Fruit fly (Drosophila melanogaster) whole organism, prepupa: ENCODE data around the gene CG17260.

Source experiments
- Blimp-1 ChIP-seq: fragments of 200-800 bp; sonication (Bioruptor generic); optimal IDR thresholded peaks from 3 replicates; lab custom pipeline; 2017; ENCODE audit warnings: missing biosample characterization, missing genetic modification characterization, mild to moderate bottlenecking, moderate library complexity, missing genetic modification reagents
- CG10631 ChIP-seq: fragments of 200-800 bp; sonication (Bioruptor generic); optimal IDR thresholded peaks from 2 replicates; lab custom pipeline; 2016; ENCODE audit warnings: missing biosample characterization, missing genetic modification characterization
- CG10669 ChIP-seq: fragments of 200-800 bp; sonication (Bioruptor generic); optimal IDR thresholded peaks from 3 replicates; lab custom pipeline; 2018; ENCODE audit warnings: missing biosample characterization, mild to moderate bottlenecking, missing genetic modification characterization, moderate library complexity
- CG11294 ChIP-seq: fragments of 200-800 bp; sonication (Bioruptor generic); IDR thresholded peaks from 2 replicates; pipeline ENCODE4 v1.3.6; 2022; ENCODE audit warnings: missing biosample characterization, missing genetic modification characterization
- CG15336 ChIP-seq: fragments of 200-800 bp; sonication (Bioruptor generic); IDR thresholded peaks from 2 replicates; pipeline ENCODE4 v1.3.6; 2022; ENCODE audit warnings: missing biosample characterization, missing genetic modification characterization
- CG31627 ChIP-seq: fragments of 200-800 bp; sonication (Bioruptor generic); optimal IDR thresholded peaks from 3 replicates; lab custom pipeline; 2016; ENCODE audit warnings: missing biosample characterization, missing genetic modification characterization
- CG32006 ChIP-seq: fragments of 200-800 bp; sonication (Bioruptor generic); optimal IDR thresholded peaks from 3 replicates; lab custom pipeline; 2017; ENCODE audit warnings: missing biosample characterization, mild to moderate bottlenecking, missing genetic modification characterization
- CG6163 ChIP-seq: fragments of 200-800 bp; sonication (Bioruptor generic); IDR thresholded peaks from 3 replicates; pipeline ENCODE4 v1.3.6; 2022; ENCODE audit warnings: missing biosample characterization, missing genetic modification characterization
- CG6276 ChIP-seq: fragments of 200-800 bp; sonication (Bioruptor generic); optimal IDR thresholded peaks from 2 replicates; lab custom pipeline; 2017; ENCODE audit warnings: missing biosample characterization, mild to moderate bottlenecking, missing genetic modification characterization
- CG6792 ChIP-seq: fragments of 200-800 bp; sonication (Bioruptor generic); optimal IDR thresholded peaks from 3 replicates; lab custom pipeline; 2016; ENCODE audit warnings: missing biosample characterization, missing genetic modification characterization
- CG6808 ChIP-seq: fragments of 200-800 bp; sonication (Bioruptor generic); optimal IDR thresholded peaks from 3 replicates; lab custom pipeline; 2017; ENCODE audit warnings: missing biosample characterization, missing genetic modification characterization, mild to moderate bottlenecking, moderate library complexity, missing genetic modification reagents
- CG7368 ChIP-seq: fragments of 200-800 bp; sonication (Bioruptor generic); optimal IDR thresholded peaks from 3 replicates; lab custom pipeline; 2016; ENCODE audit warnings: missing biosample characterization, missing genetic modification characterization
- CG8119 ChIP-seq: fragments of 200-800 bp; sonication (Bioruptor generic); IDR thresholded peaks from 3 replicates; pipeline ENCODE4 v1.3.6; 2022; ENCODE audit warnings: missing biosample characterization, missing genetic modification characterization
- CG8319 ChIP-seq: fragments of 200-800 bp; sonication (Bioruptor generic); optimal IDR thresholded peaks from 3 replicates; lab custom pipeline; 2016; ENCODE audit warnings: missing biosample characterization, missing genetic modification characterization
- CG9139 ChIP-seq: fragments of 200-800 bp; sonication (Bioruptor generic); optimal IDR thresholded peaks from 3 replicates; lab custom pipeline; 2017; ENCODE audit warnings: missing biosample characterization, mild to moderate bottlenecking, missing genetic modification characterization
- Eip78C ChIP-seq: fragments of 200-800 bp; sonication (Bioruptor generic); peaks from one replicate; lab custom pipeline; 2016; ENCODE audit warnings: missing biosample characterization, missing genetic modification characterization
- Eip93F ChIP-seq: fragments of 200-800 bp; sonication (Bioruptor generic); optimal IDR thresholded peaks from 2 replicates; lab custom pipeline; 2016; ENCODE audit warnings: missing biosample characterization, mild to moderate bottlenecking, missing genetic modification characterization
- Ets96B ChIP-seq: fragments of 200-800 bp; optimal IDR thresholded peaks from 2 replicates; lab custom pipeline; 2019; ENCODE audit warnings: missing biosample characterization, mild to moderate bottlenecking, missing genetic modification characterization, moderate library complexity
- Hr38 ChIP-seq: sonication (Bioruptor generic); optimal IDR thresholded peaks from 2 replicates; lab custom pipeline; 2016; ENCODE audit warnings: missing biosample characterization, missing genetic modification characterization
- Hr39 ChIP-seq: fragments of 200-800 bp; sonication (Bioruptor generic); optimal IDR thresholded peaks from 2 replicates; lab custom pipeline; 2016; ENCODE audit warnings: missing biosample characterization, missing genetic modification characterization
- Met ChIP-seq: fragments of 200-800 bp; sonication (Bioruptor generic); optimal IDR thresholded peaks from 3 replicates; lab custom pipeline; 2016; ENCODE audit warnings: missing biosample characterization, missing genetic modification characterization
- OdsH ChIP-seq: fragments of 200-800 bp; sonication (Bioruptor generic); optimal IDR thresholded peaks from 3 replicates; lab custom pipeline; 2016; ENCODE audit warnings: missing biosample characterization, missing genetic modification characterization
- Smox ChIP-seq: fragments of 200-800 bp; sonication (Bioruptor generic); optimal IDR thresholded peaks from 3 replicates; lab custom pipeline; 2016; ENCODE audit warnings: missing biosample characterization, missing genetic modification characterization
- Sox102F ChIP-seq: fragments of 200-800 bp; sonication (Bioruptor generic); optimal IDR thresholded peaks from 2 replicates; lab custom pipeline; 2016; ENCODE audit warnings: missing biosample characterization, mild to moderate bottlenecking, missing genetic modification characterization
- Sox14 ChIP-seq: fragments of 200-800 bp; sonication (Bioruptor generic); optimal IDR thresholded peaks from 3 replicates; lab custom pipeline; 2016; ENCODE audit warnings: missing biosample characterization, missing genetic modification characterization
- acj6 ChIP-seq: fragments of 200-800 bp; sonication (Bioruptor generic); optimal IDR thresholded peaks from 3 replicates; lab custom pipeline; 2016; ENCODE audit warnings: missing biosample characterization, missing genetic modification characterization
- cyc ChIP-seq: fragments of 200-800 bp; sonication (Bioruptor generic); optimal IDR thresholded peaks from 3 replicates; lab custom pipeline; 2016; ENCODE audit warnings: missing biosample characterization, missing genetic modification characterization
- dac ChIP-seq: fragments of 200-800 bp; sonication (Bioruptor generic); optimal IDR thresholded peaks from 2 replicates; lab custom pipeline; 2017; ENCODE audit warnings: missing biosample characterization, mild to moderate bottlenecking, missing genetic modification characterization
- esn ChIP-seq: fragments of 200-800 bp; sonication (Bioruptor generic); optimal IDR thresholded peaks from 2 replicates; lab custom pipeline; 2016; ENCODE audit warnings: missing biosample characterization, mild to moderate bottlenecking, missing genetic modification characterization, moderate library complexity
- fd59A ChIP-seq: fragments of 200-800 bp; sonication (Bioruptor generic); optimal IDR thresholded peaks from 2 replicates; lab custom pipeline; 2017; ENCODE audit warnings: missing biosample characterization, mild to moderate bottlenecking, missing genetic modification characterization, missing genetic modification reagents
- fd85E ChIP-seq: fragments of 200-800 bp; sonication (Bioruptor generic); optimal IDR thresholded peaks from 3 replicates; lab custom pipeline; 2016; ENCODE audit warnings: missing biosample characterization, missing genetic modification characterization
- fkh ChIP-seq: fragments of 200-800 bp; sonication (Bioruptor generic); optimal IDR thresholded peaks from 3 replicates; lab custom pipeline; 2017; ENCODE audit warnings: missing biosample characterization, mild to moderate bottlenecking, missing genetic modification characterization, moderate library complexity
- lz ChIP-seq: fragments of 200-800 bp; sonication (Bioruptor generic); optimal IDR thresholded peaks from 3 replicates; lab custom pipeline; 2016; ENCODE audit warnings: missing biosample characterization, missing genetic modification characterization
- pdm3 ChIP-seq: fragments of 200-800 bp; sonication (Bioruptor generic); optimal IDR thresholded peaks from 3 replicates; lab custom pipeline; 2016; ENCODE audit warnings: missing biosample characterization, missing genetic modification characterization
- salr ChIP-seq, 2 experiments: fragments of 200-800 bp; sonication (Bioruptor generic); optimal IDR thresholded peaks; 3 replicates each; lab custom pipeline; 2016 to 2018; ENCODE audit warnings: missing biosample characterization in 2 of 2, missing genetic modification characterization in 2 of 2, mild to moderate bottlenecking in 1 of 2
- spab ChIP-seq: fragments of 200-800 bp; sonication (Bioruptor generic); optimal IDR thresholded peaks from 2 replicates; lab custom pipeline; 2017; ENCODE audit warnings: missing biosample characterization, mild to moderate bottlenecking, missing genetic modification characterization, missing genetic modification reagents
- ss ChIP-seq, 2 experiments: fragments of 200-800 bp; sonication (Bioruptor generic); optimal IDR thresholded peaks; 2 replicates in 1 of 2; 3 replicates in 1 of 2; lab custom pipeline; 2017 to 2018; ENCODE audit warnings: mild to moderate bottlenecking in 2 of 2, missing biosample characterization in 2 of 2, missing genetic modification characterization in 2 of 2, moderate library complexity in 1 of 2
- svp ChIP-seq: fragments of 200-800 bp; sonication (Bioruptor generic); peaks from one replicate; lab custom pipeline; 2016; ENCODE audit warnings: missing biosample characterization, missing genetic modification characterization
- topi ChIP-seq: fragments of 200-800 bp; sonication (Bioruptor generic); optimal IDR thresholded peaks from 3 replicates; lab custom pipeline; 2016; ENCODE audit warnings: missing biosample characterization, missing genetic modification characterization

CG17260 gene

dm6 chr2L:2987681-2988381 lies 49.2 kb upstream of the CG17260 start, which contains the start of the genes Chd1 and Bem46 (continued):
- TF ChIP-seq topi (GFP tag; lab: Kevin White, UChicago) (no peak), CG10631 (GFP tag; lab: Kevin White, UChicago) (no peak), CG32006 (GFP tag; lab: Kevin White, UChicago) (no peak), CG6808 (GFP tag; lab: Kevin White, UChicago) (no peak), Blimp-1 (GFP tag; lab: Kevin White, UChicago) (no peak), Eip93F (GFP tag; lab: Kevin White, UChicago) (no peak), fd85E (GFP tag; lab: Kevin White, UChicago) (no peak), ss (GFP tag; optimal IDR thresholded peaks at IDR 0.05; lab: Kevin White, UChicago) (no peak), salr (GFP tag; optimal IDR thresholded peaks at IDR 0.05; lab: Kevin White, UChicago) (peak in 1 of 2 experiments; percentile 69), Ets96B (tag; lab: Kevin White, UChicago) (peak; percentile 78), Smox (GFP tag; lab: Kevin White, UChicago) (no peak), CG6163 (GFP tag; lab: Robert Waterston, UW) (peak; percentile 86), OdsH (GFP tag; lab: Kevin White, UChicago) (no peak), CG8319 (GFP tag; lab: Kevin White, UChicago) (no peak)

- TF ChIP-seq Ets96B (tag; lab: Kevin White, UChicago) (no peak), Sox102F (no peak), CG6276 (GFP tag; lab: Kevin White, UChicago) (no peak), Hr38 (no peak), Sox14 (GFP tag; lab: Kevin White, UChicago) (no peak), svp (GFP tag; lab: Kevin White, UChicago) (no peak), Blimp-1 (GFP tag; lab: Kevin White, UChicago) (peak; percentile 79), CG9139 (GFP tag; lab: Kevin White, UChicago) (no peak), Met (GFP tag; lab: Kevin White, UChicago) (no peak), cyc (no peak), spab (no peak), CG8119 (no peak), CG10669 (GFP tag; lab: Kevin White, UChicago) (no peak), esn (GFP tag; lab: Kevin White, UChicago) (peak; percentile 32), acj6 (GFP tag; lab: Kevin White, UChicago) (no peak), fd59A (GFP tag; lab: Kevin White, UChicago) (no peak), CG6792 (no peak), lz (GFP tag; lab: Kevin White, UChicago) (peak; percentile 13), CG7368 (GFP tag; lab: Kevin White, UChicago) (no peak), CG8319 (GFP tag; lab: Kevin White, UChicago) (no peak), CG11294 (GFP tag; lab: Robert Waterston, UW) (no peak), CG15336 (GFP tag; lab: Robert Waterston, UW) (no peak), pdm3 (GFP tag; lab: Kevin White, UChicago) (no peak), Hr39 (GFP tag; lab: Kevin White, UChicago) (no peak), CG31627 (no peak), CG6808 (GFP tag; lab: Kevin White, UChicago) (no peak), fkh (GFP tag; lab: Kevin White, UChicago) (peak; percentile 71), Eip78C (GFP tag; lab: Kevin White, UChicago) (peak; percentile 75), dac (GFP tag; lab: Kevin White, UChicago) (no peak)
- TF ChIP-seq, all 60 proteins: peak for 5
Measured at dm6 chr2L:2992664-2993174, 44.3 kb upstream of the CG17260 start, which contains the start of the genes okr and CG3558. okr (minus strand) TSS chr2L:2992759. CG3558 (plus strand) TSS chr2L:2992870.
